Fruit fly (Drosophila melanogaster): Measurements from ENCODE around the gene Ugt36A1.

Gene Ugt36A1

dm6 chr2L:3655698-3656105, 36.8 kb downstream of the Ugt36A1 start (continued):
- peak; percentile 88 for TF ChIP-seq CG17802 (tag; optimal IDR thresholded peaks at IDR 0.05)
- TF ChIP-seq CG4820 (GFP tag; optimal IDR thresholded peaks at IDR 0.05): peak; percentile 98
- TF ChIP-seq TFAM (GFP tag; optimal IDR thresholded peaks at IDR 0.05): peak; percentile 91
- TF ChIP-seq Dref (GFP tag; IDR thresholded peaks at IDR 0.05): peak; percentile 38; the same call in 1 of the 2 replicates
- TF ChIP-seq CG14050 (GFP tag; IDR thresholded peaks at IDR 0.05): peak; percentile 97
- TF ChIP-seq CG14667 (GFP tag; IDR thresholded peaks at IDR 0.05): peak; percentile 97
- peak; percentile 98 for TF ChIP-seq CG17361 (GFP tag; IDR thresholded peaks at IDR 0.05)
- TF ChIP-seq Abd-B (GFP tag; optimal IDR thresholded peaks at IDR 0.05): peak; percentile 98
- peak; percentile 99 for TF ChIP-seq mirr (GFP tag; optimal IDR thresholded peaks at IDR 0.05)
- no peak for TF ChIP-seq sna (GFP tag; IDR thresholded peaks at IDR 0.05; ENCODE audit: partially characterized antibody)
- TF ChIP-seq CG14965 (GFP tag; optimal IDR thresholded peaks at IDR 0.05; ENCODE audit: borderline replicate concordance): peak; percentile 87
- TF ChIP-seq BEAF-32 (GFP tag; optimal IDR thresholded peaks at IDR 0.05): peak; percentile 24
- TF ChIP-seq CG3407 (GFP tag; optimal IDR thresholded peaks at IDR 0.05): peak; percentile 97
- peak; percentile 98 for TF ChIP-seq az2 (GFP tag; optimal IDR thresholded peaks at IDR 0.05)
- peak; percentile 30 for TF ChIP-seq Dp (GFP tag; optimal IDR thresholded peaks at IDR 0.05)
- no peak for TF ChIP-seq hbn (GFP tag; IDR thresholded peaks at IDR 0.05; ENCODE audit: partially characterized antibody)
- TF ChIP-seq dysf (GFP tag; IDR thresholded peaks at IDR 0.05): peak; percentile 99
- TF ChIP-seq insv (GFP tag; optimal IDR thresholded peaks at IDR 0.05): peak; percentile 29 to 83
- TF ChIP-seq gem (tag; optimal IDR thresholded peaks at IDR 0.05): peak; percentile 99
- TF ChIP-seq Elba2 (GFP tag; optimal IDR thresholded peaks at IDR 0.05): peak; percentile 78
- TF ChIP-seq CG7987 (GFP tag; optimal IDR thresholded peaks at IDR 0.05): peak; percentile 93
- TF ChIP-seq zfh2 (GFP tag; optimal IDR thresholded peaks at IDR 0.05): peak; percentile 98
- peak; percentile 97 for TF ChIP-seq croc (GFP tag; conservative IDR thresholded peaks at IDR 0.05)
- TF ChIP-seq ERR (GFP tag; optimal IDR thresholded peaks at IDR 0.05): peak; percentile 97
- peak; percentile 99 for TF ChIP-seq CG8388 (GFP tag; optimal IDR thresholded peaks at IDR 0.05)
- TF ChIP-seq CG3726 (GFP tag; IDR thresholded peaks at IDR 0.05): peak; percentile 94
- TF ChIP-seq ab (GFP tag; optimal IDR thresholded peaks at IDR 0.05): peak; percentile 94
- TF ChIP-seq zen2 (GFP tag; IDR thresholded peaks at IDR 0.05; ENCODE audit: partially characterized antibody): no peak
- peak; percentile 98 for TF ChIP-seq Camta (GFP tag; optimal IDR thresholded peaks at IDR 0.05)
- peak; percentile 98 for TF ChIP-seq Chrac-16 (GFP tag; optimal IDR thresholded peaks at IDR 0.05)
- TF ChIP-seq CG2202 (tag; optimal IDR thresholded peaks at IDR 0.05): peak; percentile 97
- peak; percentile 95 for TF ChIP-seq vfl (GFP tag; optimal IDR thresholded peaks at IDR 0.05)
- no peak for TF ChIP-seq amos (GFP tag; IDR thresholded peaks at IDR 0.05; ENCODE audit: partially characterized antibody)
- TF ChIP-seq CG30403 (GFP tag; optimal IDR thresholded peaks at IDR 0.05): peak; percentile 98
- peak; percentile 96 for TF ChIP-seq CG6175 (GFP tag; IDR thresholded peaks at IDR 0.05)
- peak; percentile 97 for TF ChIP-seq CG32767 (GFP tag; IDR thresholded peaks at IDR 0.05)
- TF ChIP-seq CG11723 (GFP tag; optimal IDR thresholded peaks at IDR 0.05): peak; percentile 98
- TF ChIP-seq eve (GFP tag; optimal IDR thresholded peaks at IDR 0.05): peak in 1 of 2 experiments; percentile 99
- peak in 1 of 2 experiments; percentile 98 for TF ChIP-seq Eip74EF (GFP tag; optimal IDR thresholded peaks at IDR 0.05)
- TF ChIP-seq CG14860 (GFP tag; IDR thresholded peaks at IDR 0.05; ENCODE audit: partially characterized antibody): no peak
- peak; percentile 99 for TF ChIP-seq chm (GFP tag; IDR thresholded peaks at IDR 0.05)
- TF ChIP-seq CG17612 (GFP tag; IDR thresholded peaks at IDR 0.05): peak; percentile 93
- TF ChIP-seq CG17328 (GFP tag; IDR thresholded peaks at IDR 0.05): peak; percentile 97
- TF ChIP-seq emc (GFP tag; optimal IDR thresholded peaks at IDR 0.05): peak; percentile 94
- TF ChIP-seq CG4404 (GFP tag; IDR thresholded peaks at IDR 0.05): peak; percentile 95
- TF ChIP-seq hkb (optimal IDR thresholded peaks at IDR 0.05): no peak
- TF ChIP-seq hkb (GFP tag; IDR thresholded peaks at IDR 0.05): peak; percentile 99
- TF ChIP-seq CG8765 (GFP tag; IDR thresholded peaks at IDR 0.05): peak; percentile 95
- TF ChIP-seq corto (GFP tag; optimal IDR thresholded peaks at IDR 0.05): peak; percentile 98
- TF ChIP-seq lola (GFP tag; optimal IDR thresholded peaks at IDR 0.05): peak in 1 of 3 experiments; percentile 95
